Worm (Caenorhabditis elegans): ENCODE data around the gene fbxa-32.

DNA sequence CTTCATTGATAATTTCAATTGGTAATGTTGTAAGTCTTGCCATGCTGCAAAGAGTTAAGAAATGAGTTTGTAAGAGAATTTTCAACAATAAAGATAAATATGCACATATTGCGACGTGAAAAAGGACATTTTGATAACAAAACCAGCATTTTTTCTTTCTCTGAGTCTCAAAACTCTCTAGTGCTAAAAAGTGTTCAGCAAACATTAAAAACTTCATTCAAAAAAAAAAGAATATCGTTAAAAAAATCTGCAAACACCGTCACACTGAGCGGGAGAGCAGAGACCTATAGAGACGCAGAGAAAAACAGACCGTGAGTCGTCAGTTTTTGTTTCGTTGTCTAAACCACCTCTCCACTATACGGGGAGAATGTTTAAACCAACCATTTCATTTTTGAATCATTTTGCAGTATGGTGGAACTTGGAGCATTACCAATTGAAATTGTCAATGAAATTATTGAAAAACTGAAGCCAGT lies 19.9 kb downstream of the fbxa-32 start, which contains the start of the genes fbxa-76 and fbxa-77:
- TF ChIP-seq unc-62 (GFP tag; optimal IDR thresholded peaks at IDR 0.05) (no peak), nhr-11 (tag; optimal IDR thresholded peaks at IDR 0.05) (no peak), nhr-25 (tag; optimal IDR thresholded peaks at IDR 0.05) (no peak), skn-1 (tag; optimal IDR thresholded peaks at IDR 0.05) (peak; percentile 37), lin-39 (tag; optimal IDR thresholded peaks at IDR 0.05) (peak; percentile 3), ztf-4 (tag; optimal IDR thresholded peaks at IDR 0.05) (no peak), nhr-12 (tag; optimal IDR thresholded peaks at IDR 0.05) (no peak), zag-1 (tag; optimal IDR thresholded peaks at IDR 0.05) (no peak), elt-2 (tag; optimal IDR thresholded peaks at IDR 0.05) (peak; percentile 78)

All from whole organism, L3 larva.